Worm (Caenorhabditis elegans) whole organism, L4/young adult: ENCODE measurements around the gene F23D12.4.

ENCODE experiments used
- W03F9.2 ChIP-seq: fragments of 150-350 bp; optimal IDR thresholded peaks from 2 replicates; lab custom pipeline; 2014; ENCODE audit warnings: missing biosample characterization, missing genetic modification characterization
- dao-5 ChIP-seq: sonication (generic microtip); optimal IDR thresholded peaks from 2 replicates; lab custom pipeline; 2016; ENCODE audit warnings: missing genotype, missing genetic modification characterization, moderate library complexity, missing compliant biosample characterization
- him-1 ChIP-seq: sonication (generic microtip); optimal IDR thresholded peaks from 2 replicates; lab custom pipeline; 2016; ENCODE audit warnings: missing genotype, missing genetic modification reagents, missing genetic modification characterization, missing compliant biosample characterization

ce11 chrX:14447910-14448309 lies 3.1 kb downstream of the F23D12.4 start, which contains the start of gene jmjd-3.2:
- TF ChIP-seq W03F9.2 = no peak
- TF ChIP-seq him-1 (tag; lab: Kevin White, UChicago) = no peak
- no peak for TF ChIP-seq dao-5 (tag; lab: Kevin White, UChicago)
